Fruit fly (Drosophila melanogaster) whole organism, embryonic: ENCODE results near the gene CG14431.
A peak's percentile ranks its signal among the peaks of the same experiment; 100 is the strongest.

Experiments used
- Aef1 ChIP-seq: fragments of 200-800 bp; sonication (Bioruptor generic); IDR thresholded peaks from 3 replicates; pipeline ENCODE4 v1.3.6; 2022; ENCODE audit warnings: missing biosample characterization, missing genetic modification characterization
- Atf6 ChIP-seq: fragments of 200-800 bp; sonication (Bioruptor generic); IDR thresholded peaks from 2 replicates; pipeline ENCODE4 v1.3.6; 2022; ENCODE audit warnings: missing biosample characterization, missing genetic modification characterization
- CG10209 ChIP-seq: fragments of 200-800 bp; sonication (Bioruptor generic); optimal IDR thresholded peaks from 3 replicates; lab custom pipeline; 2017; ENCODE audit warnings: missing biosample characterization, mild to moderate bottlenecking, missing genetic modification characterization, missing genetic modification reagents
- CG1024 ChIP-seq: fragments of 200-800 bp; sonication (Bioruptor generic); IDR thresholded peaks from 2 replicates; pipeline ENCODE4 v1.3.6; 2022; ENCODE audit warnings: missing biosample characterization, missing genetic modification characterization
- CG10366 ChIP-seq: fragments of 200-800 bp; sonication (Bioruptor generic); IDR thresholded peaks from 2 replicates; pipeline ENCODE4 v1.3.6; 2022; ENCODE audit warnings: missing biosample characterization, missing genetic modification characterization
- CG10979 ChIP-seq: fragments of 200-800 bp; sonication (Bioruptor generic); optimal IDR thresholded peaks from 2 replicates; lab custom pipeline; 2018; ENCODE audit warnings: missing biosample characterization, mild to moderate bottlenecking, missing genetic modification characterization, moderate library complexity
- CG11723 ChIP-seq: fragments of 200-800 bp; sonication (Bioruptor generic); optimal IDR thresholded peaks from 2 replicates; lab custom pipeline; 2017; ENCODE audit warnings: missing biosample characterization, mild to moderate bottlenecking, missing genetic modification characterization
- CG12391 ChIP-seq: fragments of 200-800 bp; sonication (Bioruptor generic); optimal IDR thresholded peaks from 3 replicates; lab custom pipeline; 2018; ENCODE audit warnings: missing biosample characterization, mild to moderate bottlenecking, missing genetic modification characterization, moderate library complexity
- CG16779 ChIP-seq: fragments of 200-800 bp; sonication (Bioruptor generic); IDR thresholded peaks from 2 replicates; pipeline ENCODE4 v1.3.6; 2022; ENCODE audit warnings: missing biosample characterization, missing genetic modification characterization
- CG2116 ChIP-seq: fragments of 200-800 bp; sonication (Bioruptor generic); optimal IDR thresholded peaks from 3 replicates; lab custom pipeline; 2018; ENCODE audit warnings: missing biosample characterization, mild to moderate bottlenecking, missing genetic modification characterization
- CG2120 ChIP-seq: fragments of 200-800 bp; sonication (Bioruptor generic); optimal IDR thresholded peaks from 3 replicates; lab custom pipeline; 2016; ENCODE audit warnings: missing biosample characterization, missing genetic modification characterization
- CG30403 ChIP-seq: fragments of 200-800 bp; sonication (Bioruptor generic); optimal IDR thresholded peaks from 3 replicates; lab custom pipeline; 2016; ENCODE audit warnings: missing biosample characterization, missing genetic modification characterization
- CG4404 ChIP-seq: fragments of 200-800 bp; sonication (Bioruptor generic); IDR thresholded peaks from 2 replicates; pipeline ENCODE4 v1.3.6; 2022; ENCODE audit warnings: missing biosample characterization, missing genetic modification characterization
- CG5180 ChIP-seq: fragments of 200-800 bp; sonication (Bioruptor generic); optimal IDR thresholded peaks from 3 replicates; lab custom pipeline; 2017; ENCODE audit warnings: missing biosample characterization, missing genetic modification characterization, mild to moderate bottlenecking, moderate library complexity, missing genetic modification reagents
- CG8924 ChIP-seq: fragments of 200-800 bp; optimal IDR thresholded peaks from 3 replicates; lab custom pipeline; 2019; ENCODE audit warnings: missing biosample characterization, mild to moderate bottlenecking, missing genetic modification characterization, moderate library complexity
- CG9727 ChIP-seq: fragments of 200-800 bp; sonication (Bioruptor generic); optimal IDR thresholded peaks from 3 replicates; lab custom pipeline; 2017; ENCODE audit warnings: missing biosample characterization, mild to moderate bottlenecking, missing genetic modification characterization
- Chrac-16 ChIP-seq: fragments of 200-800 bp; sonication (Bioruptor generic); optimal IDR thresholded peaks from 3 replicates; lab custom pipeline; 2016; ENCODE audit warnings: missing biosample characterization, missing genetic modification characterization
- CoRest ChIP-seq: fragments of 200-800 bp; sonication (Bioruptor generic); optimal IDR thresholded peaks from 3 replicates; lab custom pipeline; 2018; ENCODE audit warnings: missing biosample characterization, mild to moderate bottlenecking, missing genetic modification characterization, moderate library complexity
- Deaf1 ChIP-seq: fragments of 200-800 bp; optimal IDR thresholded peaks from 3 replicates; lab custom pipeline; 2019; ENCODE audit warnings: missing biosample characterization, mild to moderate bottlenecking, missing genetic modification characterization, moderate library complexity
- Dip2 ChIP-seq: fragments of 200-800 bp; sonication (Bioruptor generic); IDR thresholded peaks from 2 replicates; pipeline ENCODE4 v1.3.6; 2022; ENCODE audit warnings: missing biosample characterization, missing genetic modification characterization
- ERR ChIP-seq: fragments of 200-800 bp; sonication (Bioruptor generic); optimal IDR thresholded peaks from 2 replicates; lab custom pipeline; 2016; ENCODE audit warnings: missing biosample characterization, missing genetic modification characterization
- H2.0 ChIP-seq: fragments of 200-800 bp; sonication (Bioruptor generic); IDR thresholded peaks from 2 replicates; pipeline ENCODE4 v1.3.6; 2022; ENCODE audit warnings: missing biosample characterization, missing genetic modification characterization
- Hand ChIP-seq: fragments of 200-800 bp; sonication (Bioruptor generic); optimal IDR thresholded peaks from 2 replicates; lab custom pipeline; 2017; ENCODE audit warnings: mild to moderate bottlenecking, missing biosample characterization, missing genetic modification reagents, missing genetic modification characterization
- Hmr ChIP-seq: fragments of 200-800 bp; sonication (Bioruptor generic); optimal IDR thresholded peaks from 3 replicates; lab custom pipeline; 2017; ENCODE audit warnings: mild to moderate bottlenecking, missing biosample characterization, missing genetic modification reagents, missing genetic modification characterization
- Hsf ChIP-seq: fragments of 200-800 bp; sonication (Bioruptor generic); optimal IDR thresholded peaks from 3 replicates; lab custom pipeline; 2016; ENCODE audit warnings: missing biosample characterization, missing genetic modification characterization
- Meics ChIP-seq: fragments of 200-800 bp; sonication (Bioruptor generic); optimal IDR thresholded peaks from 2 replicates; lab custom pipeline; 2017; ENCODE audit warnings: missing biosample characterization, mild to moderate bottlenecking, missing genetic modification characterization
- Mrtf ChIP-seq: fragments of 200-800 bp; sonication (Bioruptor generic); IDR thresholded peaks from 3 replicates; pipeline ENCODE4 v1.3.6; 2022; ENCODE audit warnings: missing biosample characterization, missing genetic modification characterization
- NFAT ChIP-seq: fragments of 200-800 bp; sonication (Bioruptor generic); IDR thresholded peaks from 2 replicates; pipeline ENCODE4 v1.3.6; 2022; ENCODE audit warnings: missing biosample characterization, missing genetic modification characterization
- NK7.1 ChIP-seq: fragments of 200-800 bp; sonication (Bioruptor generic); optimal IDR thresholded peaks from 3 replicates; lab custom pipeline; 2016; ENCODE audit warnings: missing biosample characterization, missing genetic modification characterization
- Usf ChIP-seq: fragments of 200-800 bp; sonication (Bioruptor generic); optimal IDR thresholded peaks from 2 replicates; lab custom pipeline; 2017; ENCODE audit warnings: missing genotype, missing biosample characterization, missing genetic modification characterization
- Xbp1 ChIP-seq: fragments of 200-800 bp; sonication (Bioruptor generic); optimal IDR thresholded peaks from 3 replicates; lab custom pipeline; 2016; ENCODE audit warnings: missing biosample characterization, mild to moderate bottlenecking, missing genetic modification characterization
- ac ChIP-seq: fragments of 200-800 bp; sonication (Bioruptor generic); optimal IDR thresholded peaks from 3 replicates; lab custom pipeline; 2017; ENCODE audit warnings: missing biosample characterization, mild to moderate bottlenecking, missing genetic modification characterization
- crp ChIP-seq, 2 experiments: fragments of 200-800 bp; sonication (Bioruptor generic); optimal IDR thresholded peaks; 2 replicates in 1 of 2; 3 replicates in 1 of 2; lab custom pipeline; 2017; ENCODE audit warnings: missing biosample characterization in 2 of 2, missing genetic modification characterization in 2 of 2, mild to moderate bottlenecking in 1 of 2, moderate library complexity in 1 of 2
- cwo ChIP-seq: fragments of 200-800 bp; sonication (Bioruptor generic); optimal IDR thresholded peaks from 3 replicates; lab custom pipeline; 2017; ENCODE audit warnings: missing biosample characterization, missing genetic modification characterization, mild to moderate bottlenecking, moderate library complexity, missing genetic modification reagents
- en ChIP-seq: fragments of 200-800 bp; sonication (Bioruptor generic); optimal IDR thresholded peaks from 2 replicates; lab custom pipeline; 2016; ENCODE audit warnings: missing biosample characterization, missing genetic modification characterization
- fd96Cb ChIP-seq: fragments of 200-800 bp; sonication (Bioruptor generic); optimal IDR thresholded peaks from 2 replicates; lab custom pipeline; 2018; ENCODE audit warnings: missing biosample characterization, mild to moderate bottlenecking, missing genetic modification characterization, moderate library complexity
- gsb-n ChIP-seq: fragments of 200-800 bp; sonication (Bioruptor generic); optimal IDR thresholded peaks from 3 replicates; lab custom pipeline; 2018; ENCODE audit warnings: missing biosample characterization, mild to moderate bottlenecking, missing genetic modification characterization
- lmd ChIP-seq: fragments of 200-800 bp; sonication (Bioruptor generic); IDR thresholded peaks from 2 replicates; pipeline ENCODE4 v1.3.6; 2022; ENCODE audit warnings: missing biosample characterization, missing genetic modification characterization
- sc ChIP-seq, 3 experiments: fragments of >200 bp in 2 of 3; fragments of 200-800 bp in 1 of 3; sonication (Bioruptor generic) in 1 of 3; optimal IDR thresholded peaks; 2 replicates in 2 of 3; 3 replicates in 1 of 3; lab custom pipeline; 2017; ENCODE audit warnings: mild to moderate bottlenecking in 1 of 3, missing biosample characterization in 1 of 3, missing genetic modification characterization in 1 of 3, missing genetic modification reagents in 1 of 3
- sens ChIP-seq: fragments of 200-800 bp; sonication (Bioruptor generic); peaks from one replicate; lab custom pipeline; 2016; ENCODE audit warnings: missing biosample characterization, missing genetic modification characterization
- sisA ChIP-seq: fragments of 200-800 bp; sonication (Bioruptor generic); IDR thresholded peaks from 2 replicates; pipeline ENCODE4 v1.3.6; 2022; ENCODE audit warnings: missing biosample characterization, missing genetic modification characterization
- slp2 ChIP-seq: fragments of 200-800 bp; sonication (Bioruptor generic); optimal IDR thresholded peaks from 2 replicates; lab custom pipeline; 2016; ENCODE audit warnings: missing biosample characterization, missing genetic modification characterization
- sr ChIP-seq: fragments of 200-800 bp; sonication (Bioruptor generic); IDR thresholded peaks from 3 replicates; pipeline ENCODE4 v1.3.6; 2022; ENCODE audit warnings: missing biosample characterization, missing genetic modification characterization
- tgo ChIP-seq: fragments of 200-800 bp; sonication (Bioruptor generic); IDR thresholded peaks from 3 replicates; pipeline ENCODE4 v1.3.6; 2022; ENCODE audit warnings: missing biosample characterization, missing genetic modification characterization
- tup ChIP-seq: fragments of 200-800 bp; sonication (Bioruptor generic); optimal IDR thresholded peaks from 2 replicates; lab custom pipeline; 2016; ENCODE audit warnings: missing biosample characterization, mild to moderate bottlenecking, missing genetic modification characterization, moderate library complexity
- twi ChIP-seq: fragments of 200-800 bp; optimal IDR thresholded peaks from 2 replicates; lab custom pipeline; 2019; ENCODE audit warnings: missing biosample characterization, mild to moderate bottlenecking, missing genetic modification characterization, moderate library complexity
- unpg ChIP-seq: fragments of 200-800 bp; sonication (Bioruptor generic); optimal IDR thresholded peaks from 3 replicates; lab custom pipeline; 2018; ENCODE audit warnings: missing biosample characterization, mild to moderate bottlenecking, missing genetic modification characterization, moderate library complexity
- usp ChIP-seq: fragments of >200 bp; optimal IDR thresholded peaks from 2 replicates; lab custom pipeline; 2017; ENCODE audit warnings: missing biosample characterization, missing genetic modification characterization
- zen2 ChIP-seq: fragments of 200-800 bp; sonication (Bioruptor generic); IDR thresholded peaks from 3 replicates; pipeline ENCODE4 v1.3.6; 2022; ENCODE audit warnings: missing biosample characterization, missing genetic modification characterization; ENCODE audit not compliant: partially characterized antibody

The CG14431 gene

dm6 chrX:7001135-7001769 is 93.2 kb downstream of the CG14431 start (continued):
- TF ChIP-seq NK7.1 (GFP tag; lab: Kevin White, UChicago) = no peak
- no peak for TF ChIP-seq crp (GFP tag; optimal IDR thresholded peaks at IDR 0.05; lab: Kevin White, UChicago)
- no peak for TF ChIP-seq zen2 (GFP tag; lab: Robert Waterston, UW)
- no peak for TF ChIP-seq ac
- peak; percentile 47 for TF ChIP-seq CG12391 (tag; lab: Kevin White, UChicago)
- peak; percentile 17 for TF ChIP-seq Hand (GFP tag; lab: Kevin White, UChicago)
- no peak for TF ChIP-seq usp (GFP tag; lab: Kevin White, UChicago)
- TF ChIP-seq sr (GFP tag; lab: Robert Waterston, UW) = no peak
- TF ChIP-seq fd96Cb (tag; lab: Kevin White, UChicago) = peak; percentile 40
- TF ChIP-seq en = no peak
- TF ChIP-seq Dip2 (GFP tag; lab: Robert Waterston, UW) = no peak
- TF ChIP-seq CG5180 (GFP tag; lab: Kevin White, UChicago) = peak; percentile 37
- TF ChIP-seq lmd (GFP tag; lab: Robert Waterston, UW) = peak; percentile 42; the same call in 1 of the 2 replicates
- TF ChIP-seq cwo (GFP tag; lab: Kevin White, UChicago) = peak; percentile 40
- TF ChIP-seq slp2 (GFP tag; lab: Kevin White, UChicago) = peak; percentile 11
- TF ChIP-seq Hsf = peak; percentile 21
- peak; percentile 35 for TF ChIP-seq twi (tag; lab: Kevin White, UChicago)
- TF ChIP-seq sens (GFP tag; lab: Kevin White, UChicago) = peak; percentile 26
- peak; percentile 8 for TF ChIP-seq tup (GFP tag; lab: Kevin White, UChicago)
- TF ChIP-seq CG30403 (GFP tag; lab: Kevin White, UChicago) = peak; percentile 53
- TF ChIP-seq CG4404 (GFP tag; lab: Robert Waterston, UW) = peak; percentile 23; the same call in 1 of the 2 replicates
- TF ChIP-seq sc (optimal IDR thresholded peaks at IDR 0.05; lab: Kevin White, UChicago) = no peak
- TF ChIP-seq sc (GFP tag; optimal IDR thresholded peaks at IDR 0.05; lab: Kevin White, UChicago) = peak; percentile 22
- no peak for TF ChIP-seq CG11723 (GFP tag; lab: Kevin White, UChicago)
- peak; percentile 55 for TF ChIP-seq CoRest (tag; lab: Kevin White, UChicago)
- peak; percentile 94 for TF ChIP-seq Deaf1 (tag; lab: Kevin White, UChicago)
- TF ChIP-seq CG8924 = peak; percentile 49
- peak; percentile 66 for TF ChIP-seq CG2120 (GFP tag; lab: Kevin White, UChicago)
- TF ChIP-seq CG10979 (tag; lab: Kevin White, UChicago) = peak; percentile 35
- peak; percentile 63 for TF ChIP-seq Meics
- peak; percentile 53 for TF ChIP-seq CG9727
- peak; percentile 28; the same call in 1 of the 2 replicates for TF ChIP-seq Atf6 (GFP tag; lab: Robert Waterston, UW)
- 0 out of 2 replicates have a peak, but pooled peaks have one; percentile 16 for TF ChIP-seq sisA (GFP tag; lab: Robert Waterston, UW)
- peak; percentile 49; the same call in 2 of the 3 replicates for TF ChIP-seq Aef1 (GFP tag; lab: Robert Waterston, UW)
- TF ChIP-seq CG10209 (GFP tag; lab: Kevin White, UChicago) = peak; percentile 43
- TF ChIP-seq CG2116 (GFP tag; lab: Kevin White, UChicago) = peak; percentile 17
- no peak for TF ChIP-seq ERR (GFP tag; lab: Kevin White, UChicago)
- peak; percentile 37 for TF ChIP-seq Hmr (GFP tag; lab: Kevin White, UChicago)
- TF ChIP-seq unpg (GFP tag; lab: Kevin White, UChicago) = peak; percentile 65
- 0 out of 2 replicates have a peak, but pooled peaks have one; percentile 10 for TF ChIP-seq CG16779 (GFP tag; lab: Robert Waterston, UW)
- TF ChIP-seq CG1024 (GFP tag; lab: Robert Waterston, UW) = peak; percentile 45
- TF ChIP-seq H2.0 (GFP tag; lab: Robert Waterston, UW) = peak; percentile 46; the same call in 1 of the 2 replicates
- TF ChIP-seq Usf (GFP tag; lab: Kevin White, UChicago) = no peak
- TF ChIP-seq gsb-n (tag; lab: Kevin White, UChicago) = peak; percentile 31
- peak; percentile 67; the same call in 1 of the 3 replicates for TF ChIP-seq Mrtf (GFP tag; lab: Robert Waterston, UW)
- TF ChIP-seq CG10366 (GFP tag; lab: Robert Waterston, UW) = peak; percentile 27; the same call in 1 of the 2 replicates
- peak; percentile 32 for TF ChIP-seq Xbp1 (GFP tag; lab: Kevin White, UChicago)
- peak; percentile 36; the same call in 1 of the 2 replicates for TF ChIP-seq NFAT (GFP tag; lab: Robert Waterston, UW)
- TF ChIP-seq tgo = peak; percentile 69
- TF ChIP-seq Chrac-16 (GFP tag; lab: Kevin White, UChicago) = peak; percentile 31
